Fruit fly (Drosophila melanogaster): ENCODE data around the gene CG42831.
A peak's percentile ranks its signal among the peaks of the same experiment; 100 is the strongest.

CG42831 gene

dm6 chr3L:10845758-10846157 lies 31.1 kb downstream of the CG42831 start (continued):
- TF ChIP-seq pum (GFP tag; optimal IDR thresholded peaks at IDR 0.05), result no peak
- peak; percentile 49 for TF ChIP-seq CG10431 (GFP tag; optimal IDR thresholded peaks at IDR 0.05)
- TF ChIP-seq dan (GFP tag; IDR thresholded peaks at IDR 0.05), result no peak
- peak; percentile 34 for TF ChIP-seq CG13894 (tag; optimal IDR thresholded peaks at IDR 0.05)
- no peak for TF ChIP-seq Dref (GFP tag; IDR thresholded peaks at IDR 0.05)
- TF ChIP-seq cwo (GFP tag; optimal IDR thresholded peaks at IDR 0.05), result no peak
- TF ChIP-seq Kr (GFP tag; optimal IDR thresholded peaks at IDR 0.05), result peak; percentile 15
- TF ChIP-seq Med (GFP tag), result peak; percentile 51
- no peak for TF ChIP-seq disco-r (GFP tag; optimal IDR thresholded peaks at IDR 0.05)
- TF ChIP-seq CG4424 (GFP tag; optimal IDR thresholded peaks at IDR 0.05), result no peak
- peak; percentile 77 for TF ChIP-seq pros (GFP tag; optimal IDR thresholded peaks at IDR 0.05)
- TF ChIP-seq CG18599 (GFP tag; optimal IDR thresholded peaks at IDR 0.05), result peak; percentile 29
- TF ChIP-seq BtbVII (GFP tag; optimal IDR thresholded peaks at IDR 0.05), result peak; percentile 32
- TF ChIP-seq Sin3A (optimal IDR thresholded peaks at IDR 0.05), result no peak
- TF ChIP-seq D (optimal IDR thresholded peaks at IDR 0.05), result no peak
- peak; percentile 6 for TF ChIP-seq D (GFP tag; optimal IDR thresholded peaks at IDR 0.05)
- no peak for TF ChIP-seq CG2120 (GFP tag; optimal IDR thresholded peaks at IDR 0.05)
- TF ChIP-seq chif (GFP tag; optimal IDR thresholded peaks at IDR 0.05), result no peak
- TF ChIP-seq Dp (GFP tag; optimal IDR thresholded peaks at IDR 0.05), result no peak
- no peak for TF ChIP-seq Dfd (GFP tag; optimal IDR thresholded peaks at IDR 0.05)
- no peak for TF ChIP-seq CG3838 (GFP tag; optimal IDR thresholded peaks at IDR 0.05)
- no peak for TF ChIP-seq CG18476 (GFP tag; optimal IDR thresholded peaks at IDR 0.05)
- no peak for TF ChIP-seq ttk (GFP tag; IDR thresholded peaks at IDR 0.05)
- TF ChIP-seq Rx (GFP tag; IDR thresholded peaks at IDR 0.05), result no peak
- no peak for TF ChIP-seq CG10321 (GFP tag; IDR thresholded peaks at IDR 0.05)
- no peak for TF ChIP-seq CG17359 (tag; optimal IDR thresholded peaks at IDR 0.05)
- no peak for TF ChIP-seq CG11093 (GFP tag; IDR thresholded peaks at IDR 0.05)
- no peak for TF ChIP-seq Hr78 (GFP tag; optimal IDR thresholded peaks at IDR 0.05)
- TF ChIP-seq Nf-YC (tag; optimal IDR thresholded peaks at IDR 0.05), result no peak
- no peak for TF ChIP-seq CG2712 (tag; optimal IDR thresholded peaks at IDR 0.05)
- no peak for TF ChIP-seq Mad (GFP tag; optimal IDR thresholded peaks at IDR 0.05)
- TF ChIP-seq Lhr (GFP tag; optimal IDR thresholded peaks at IDR 0.05), result no peak
- peak; percentile 21 for TF ChIP-seq CG10543 (GFP tag; optimal IDR thresholded peaks at IDR 0.05)
- no peak for TF ChIP-seq slp2 (GFP tag; optimal IDR thresholded peaks at IDR 0.05)
- TF ChIP-seq Xrp1 (GFP tag; IDR thresholded peaks at IDR 0.05), result no peak
- TF ChIP-seq bigmax (GFP tag; optimal IDR thresholded peaks at IDR 0.05), result no peak
- TF ChIP-seq Vsx1 (GFP tag; optimal IDR thresholded peaks at IDR 0.05), result peak; percentile 7

dm6 chr3L:10847790-10848492 lies 33.3 kb downstream of the CG42831 start:
- peak; percentile 75 for TF ChIP-seq CG10979 (tag; optimal IDR thresholded peaks at IDR 0.05)
- peak in 1 of 2 experiments; percentile 44 for TF ChIP-seq chif (GFP tag; optimal IDR thresholded peaks at IDR 0.05)
- TF ChIP-seq CG7839 (tag; optimal IDR thresholded peaks at IDR 0.05), result peak; percentile 34
- TF ChIP-seq gem (tag; optimal IDR thresholded peaks at IDR 0.05), result peak; percentile 72
- peak; percentile 50 for TF ChIP-seq CG4424 (GFP tag; optimal IDR thresholded peaks at IDR 0.05)
- TF ChIP-seq emc (GFP tag; optimal IDR thresholded peaks at IDR 0.05), result no peak
- peak; percentile 70 for TF ChIP-seq CG17829 (tag; optimal IDR thresholded peaks at IDR 0.05)
- TF ChIP-seq CG4360 (GFP tag; IDR thresholded peaks at IDR 0.05), result 0 out of 2 replicates have a peak, but pooled peaks have one; percentile 35
- TF ChIP-seq hbn (GFP tag; IDR thresholded peaks at IDR 0.05; ENCODE audit: partially characterized antibody), result no peak
- TF ChIP-seq pan (optimal IDR thresholded peaks at IDR 0.05), result no peak
- TF ChIP-seq pan (GFP tag; optimal IDR thresholded peaks at IDR 0.05 in 1 of 2, IDR thresholded peaks at IDR 0.05 in 1 of 2), result no peak
- TF ChIP-seq Xbp1 (GFP tag; optimal IDR thresholded peaks at IDR 0.05), result peak; percentile 33
- no peak for TF ChIP-seq dimm (GFP tag; IDR thresholded peaks at IDR 0.05)
- peak; percentile 72; the same call in 1 of the 2 replicates for TF ChIP-seq CG4404 (GFP tag; IDR thresholded peaks at IDR 0.05)
- no peak for TF ChIP-seq CG30431 (GFP tag; optimal IDR thresholded peaks at IDR 0.05)
- TF ChIP-seq CG9727 (GFP tag; optimal IDR thresholded peaks at IDR 0.05), result peak; percentile 86

Measured in whole organism, embryonic.